Worm (Caenorhabditis elegans) whole organism, L1 larva: ENCODE measurements around the gene aqp-12.

Experiments
- C34B4.2 ChIP-seq: sonication (generic microtip); optimal IDR thresholded peaks from 2 replicates; lab custom pipeline; 2017; ENCODE audit warnings: mild to moderate bottlenecking, missing genetic modification characterization, missing compliant biosample characterization
- F16B12.6 ChIP-seq: fragments of 150-350 bp; optimal IDR thresholded peaks from 2 replicates; lab custom pipeline; 2014; ENCODE audit warnings: missing biosample characterization, missing genetic modification characterization
- ama-1 ChIP-seq: fragments of 150-350 bp; optimal IDR thresholded peaks from 2 replicates; lab custom pipeline; 2014
- ces-1 ChIP-seq: fragments of 150-350 bp; optimal IDR thresholded peaks from 2 replicates; lab custom pipeline; 2014; ENCODE audit warnings: missing biosample characterization, missing genetic modification reagents, missing genetic modification characterization
- egl-27 ChIP-seq, 2 experiments: fragments of 150-350 bp in 1 of 2; sonication (generic microtip); optimal IDR thresholded peaks; 3 replicates each; lab custom pipeline; 2017 to 2018; ENCODE audit warnings: missing biosample characterization in 2 of 2, missing genetic modification characterization in 2 of 2, missing genetic modification reagents in 2 of 2
- elt-3 ChIP-seq, 6 experiments: fragments of 150-350 bp in 1 of 6; sonication (generic microtip); optimal IDR thresholded peaks; 2 replicates each; lab custom pipeline; 2017 to 2018; ENCODE audit warnings: missing biosample characterization in 6 of 6, missing genetic modification characterization in 6 of 6, inconsistent platforms in 1 of 6
- hpl-2 ChIP-seq: fragments of 150-350 bp; optimal IDR thresholded peaks from 2 replicates; lab custom pipeline; 2014; ENCODE audit warnings: missing biosample characterization, missing genetic modification reagents, missing genetic modification characterization
- lin-13 ChIP-seq: fragments of 150-350 bp; optimal IDR thresholded peaks from 2 replicates; lab custom pipeline; 2014; ENCODE audit warnings: missing biosample characterization, missing genetic modification reagents, missing genetic modification characterization
- mdl-1 ChIP-seq, 2 experiments: fragments of 150-350 bp; optimal IDR thresholded peaks; 2 replicates each; lab custom pipeline; 2014 to 2017; ENCODE audit warnings: missing biosample characterization in 2 of 2, missing genetic modification characterization in 2 of 2, inconsistent platforms in 1 of 2
- nhr-12 ChIP-seq: sonication (generic microtip); optimal IDR thresholded peaks from 2 replicates; lab custom pipeline; 2017; ENCODE audit warnings: missing biosample characterization, missing genetic modification characterization
- nhr-28 ChIP-seq: fragments of 150-350 bp; optimal IDR thresholded peaks from 2 replicates; lab custom pipeline; 2014; ENCODE audit warnings: missing biosample characterization, missing genetic modification characterization
- sox-4 ChIP-seq: sonication (generic microtip); optimal IDR thresholded peaks from 2 replicates; lab custom pipeline; 2016; ENCODE audit warnings: missing genetic modification characterization, missing compliant biosample characterization
- unc-130 ChIP-seq: fragments of 150-350 bp; optimal IDR thresholded peaks from 2 replicates; lab custom pipeline; 2017; ENCODE audit warnings: missing biosample characterization, missing genetic modification characterization, inconsistent platforms
- zag-1 ChIP-seq: fragments of 150-350 bp; optimal IDR thresholded peaks from 2 replicates; lab custom pipeline; 2014; ENCODE audit warnings: missing biosample characterization, missing genetic modification characterization

DNA sequence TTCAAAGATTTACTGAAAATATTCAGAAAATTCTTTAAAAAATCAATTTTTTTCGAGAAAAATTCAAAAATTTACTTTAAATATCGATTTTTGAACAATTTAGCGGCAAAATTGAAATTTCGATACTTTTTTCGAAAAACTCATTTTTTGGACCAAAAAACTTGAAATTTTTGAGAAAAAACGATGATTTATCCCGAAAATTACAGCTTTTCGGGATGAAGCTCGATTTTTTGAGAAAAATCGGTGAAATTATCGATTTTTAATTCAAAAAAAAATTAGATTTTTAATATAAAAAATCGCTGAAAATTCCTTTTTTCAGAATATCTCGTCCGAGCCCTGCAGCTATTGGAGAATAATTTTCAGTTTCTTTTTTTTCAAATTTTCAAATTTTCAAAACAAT, 5.7 kb downstream of the aqp-12 start:
- TF ChIP-seq hpl-2 (GFP tag; lab: Kevin White, UChicago) (no peak), mdl-1 (tag; optimal IDR thresholded peaks at IDR 0.05; lab: Kevin White, UChicago) (no peak), nhr-28 (tag; lab: Kevin White, UChicago) (no peak), elt-3 (tag; optimal IDR thresholded peaks at IDR 0.05; lab: Kevin White, UChicago) (no peak), ces-1 (GFP tag; lab: Kevin White, UChicago) (no peak), lin-13 (GFP tag; lab: Kevin White, UChicago) (no peak), C34B4.2 (tag; lab: Kevin White, UChicago) (no peak), F16B12.6 (tag; lab: Kevin White, UChicago) (no peak), unc-130 (no peak), zag-1 (tag; lab: Kevin White, UChicago) (no peak), ama-1 (lab: Kevin White, UChicago) (no peak), nhr-12 (tag; lab: Kevin White, UChicago) (no peak), sox-4 (tag; lab: Kevin White, UChicago) (no peak), egl-27 (tag; optimal IDR thresholded peaks at IDR 0.05; lab: Kevin White, UChicago) (no peak)
